Worm (Caenorhabditis elegans): ENCODE data around the gene Y37E11AL.3.

Gene Y37E11AL.3

DNA sequence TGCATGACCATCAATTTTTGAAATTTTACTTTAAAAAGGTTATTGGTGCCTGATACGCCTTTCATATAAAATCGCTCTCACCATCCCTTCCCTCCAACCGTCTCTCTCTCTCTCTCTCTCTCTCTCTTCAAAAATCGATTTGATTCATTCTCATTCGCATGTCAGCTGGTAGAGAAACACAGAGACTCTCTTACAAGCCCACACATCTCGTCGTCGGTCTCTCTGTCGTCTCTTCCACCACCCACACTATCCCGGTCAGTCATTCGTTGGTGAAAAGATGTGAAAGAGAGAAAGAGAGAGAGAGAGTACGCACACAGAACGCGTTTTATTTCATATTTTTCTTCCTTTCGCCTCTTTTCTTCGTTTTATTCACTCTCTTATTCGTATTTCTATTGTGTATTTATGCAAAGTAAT, 47.7 kb downstream of the Y37E11AL.3 start:
- TF ChIP-seq tra-4 (tag; optimal IDR thresholded peaks at IDR 0.05) (no peak), F13C5.2 (tag; optimal IDR thresholded peaks at IDR 0.05) (peak; percentile 28), pes-1 (GFP tag; IDR thresholded peaks at IDR 0.05) (no peak), sea-1 (GFP tag; conservative IDR thresholded peaks at IDR 0.05) (no peak), flt-1 (GFP tag; IDR thresholded peaks at IDR 0.05) (no peak), ets-7 (tag; optimal IDR thresholded peaks at IDR 0.05) (no peak), hmbx-1 (tag; optimal IDR thresholded peaks at IDR 0.05) (no peak), hmg-4 (GFP tag; optimal IDR thresholded peaks at IDR 0.05) (peak; percentile 73), scrt-1 (GFP tag; IDR thresholded peaks at IDR 0.05) (no peak), tbx-11 (GFP tag; IDR thresholded peaks at IDR 0.05) (no peak)

ce11 chrIV:3743748-3744147, 49.0 kb downstream of the Y37E11AL.3 start, which contains the start of gene siah-1:
Gene siah-1, plus strand, starts transcription at chrIV:3744048.
- TF ChIP-seq ets-7 (tag; optimal IDR thresholded peaks at IDR 0.05) (no peak), hmg-4 (GFP tag; optimal IDR thresholded peaks at IDR 0.05) (no peak), flt-1 (GFP tag; IDR thresholded peaks at IDR 0.05) (no peak), hnd-1 (tag; optimal IDR thresholded peaks at IDR 0.05) (no peak), hmbx-1 (tag; optimal IDR thresholded peaks at IDR 0.05) (no peak), aly-1 (tag; optimal IDR thresholded peaks at IDR 0.05) (no peak), ceh-13 (GFP tag; optimal IDR thresholded peaks at IDR 0.05) (no peak), F13C5.2 (tag; optimal IDR thresholded peaks at IDR 0.05) (no peak), sea-1 (GFP tag; conservative IDR thresholded peaks at IDR 0.05) (no peak), scrt-1 (GFP tag; IDR thresholded peaks at IDR 0.05) (no peak)

DNA sequence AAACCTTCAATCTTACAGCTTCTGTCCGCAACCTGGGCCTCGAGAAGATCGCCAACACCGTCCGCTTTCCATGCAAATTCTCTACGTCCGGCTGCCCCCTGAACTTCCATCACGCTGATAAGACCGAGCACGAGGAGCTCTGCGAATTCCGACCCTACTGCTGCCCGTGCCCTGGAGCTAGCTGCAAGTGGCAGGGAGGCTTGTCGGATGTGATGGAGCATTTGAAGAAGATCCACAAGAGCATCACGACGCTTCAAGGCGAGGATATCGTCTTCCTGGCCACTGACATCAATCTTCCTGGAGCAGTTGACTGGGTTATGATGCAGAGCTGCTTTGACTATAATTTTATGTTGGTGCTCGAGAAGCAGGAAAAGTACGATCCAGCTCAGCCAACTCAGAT, 51.1 kb downstream of the Y37E11AL.3 start:
- TF ChIP-seq pes-1 (GFP tag; IDR thresholded peaks at IDR 0.05), result no peak
- no peak for TF ChIP-seq flt-1 (GFP tag; IDR thresholded peaks at IDR 0.05)
- no peak for TF ChIP-seq sea-1 (GFP tag; conservative IDR thresholded peaks at IDR 0.05)
- no peak for TF ChIP-seq tbx-37 (GFP tag; conservative IDR thresholded peaks at IDR 0.05)
- TF ChIP-seq aly-1 (tag; optimal IDR thresholded peaks at IDR 0.05), result no peak
- no peak for TF ChIP-seq hmbx-1 (tag; optimal IDR thresholded peaks at IDR 0.05)
- TF ChIP-seq ama-1 (optimal IDR thresholded peaks at IDR 0.05), result no peak
- TF ChIP-seq tbx-11 (GFP tag; IDR thresholded peaks at IDR 0.05), result no peak
